Fruit fly (Drosophila melanogaster) whole organism, embryonic: ENCODE measurements around the gene CG6441.

ENCODE experiments used
- Awh ChIP-seq: fragments of 200-800 bp; sonication (Bioruptor generic); IDR thresholded peaks from 2 replicates; pipeline ENCODE4, ENCODE4 v1.3.6; 2022; ENCODE audit warnings: missing biosample characterization, missing genetic modification characterization
- BEAF-32 ChIP-seq: fragments of 200-800 bp; sonication (Bioruptor generic); optimal IDR thresholded peaks from 3 replicates; lab custom pipeline; 2017; ENCODE audit warnings: missing biosample characterization, missing genetic modification characterization, mild to moderate bottlenecking, moderate library complexity, missing genetic modification reagents
- Bdp1 ChIP-seq: fragments of 200-800 bp; sonication (Bioruptor generic); optimal IDR thresholded peaks from 3 replicates; lab custom pipeline; 2016; ENCODE audit warnings: missing biosample characterization, missing genetic modification characterization
- C15 ChIP-seq: fragments of 200-800 bp; sonication (Bioruptor generic); IDR thresholded peaks from 3 replicates; pipeline ENCODE4 v1.3.6; 2022; ENCODE audit warnings: missing biosample characterization, missing genetic modification characterization
- CG12071 ChIP-seq: fragments of 200-800 bp; sonication (Bioruptor generic); optimal IDR thresholded peaks from 3 replicates; lab custom pipeline; 2018; ENCODE audit warnings: missing biosample characterization, mild to moderate bottlenecking, missing genetic modification characterization
- CG12155 ChIP-seq: fragments of 200-800 bp; sonication (Bioruptor generic); optimal IDR thresholded peaks from 3 replicates; lab custom pipeline; 2016; ENCODE audit warnings: missing biosample characterization, missing genetic modification characterization
- CG17186 ChIP-seq: fragments of 200-800 bp; sonication (Bioruptor generic); optimal IDR thresholded peaks from 3 replicates; lab custom pipeline; 2017; ENCODE audit warnings: missing biosample characterization, missing genetic modification reagents, missing genetic modification characterization
- CG17829 ChIP-seq: fragments of 200-800 bp; optimal IDR thresholded peaks from 2 replicates; lab custom pipeline; 2019; ENCODE audit warnings: missing biosample characterization, mild to moderate bottlenecking, missing genetic modification characterization, moderate library complexity
- CG2199 ChIP-seq: fragments of 200-800 bp; sonication (Bioruptor generic); IDR thresholded peaks from 3 replicates; pipeline ENCODE4 v1.3.6; 2022; ENCODE audit warnings: missing biosample characterization, missing genetic modification characterization
- CG30020 ChIP-seq: fragments of 200-800 bp; optimal IDR thresholded peaks from 2 replicates; lab custom pipeline; 2019; ENCODE audit warnings: missing biosample characterization, mild to moderate bottlenecking, missing genetic modification characterization, moderate library complexity
- CG31441 ChIP-seq: fragments of 200-800 bp; sonication (Bioruptor generic); IDR thresholded peaks from 2 replicates; pipeline ENCODE4 v1.3.6; 2022; ENCODE audit warnings: missing biosample characterization, missing genetic modification characterization
- CG33213 ChIP-seq: fragments of 200-800 bp; sonication (Bioruptor generic); optimal IDR thresholded peaks from 3 replicates; lab custom pipeline; 2016; ENCODE audit warnings: missing biosample characterization, missing genetic modification characterization
- CG6813 ChIP-seq: fragments of 200-800 bp; sonication (Bioruptor generic); optimal IDR thresholded peaks from 2 replicates; lab custom pipeline; 2017; ENCODE audit warnings: missing biosample characterization, missing genetic modification characterization, mild to moderate bottlenecking, moderate library complexity, missing genetic modification reagents
- CG7357 ChIP-seq: fragments of 200-800 bp; sonication (Bioruptor generic); IDR thresholded peaks from 3 replicates; pipeline ENCODE4 v1.3.6; 2022; ENCODE audit warnings: missing biosample characterization, missing genetic modification characterization
- CG8765 ChIP-seq: fragments of 200-800 bp; sonication (Bioruptor generic); IDR thresholded peaks from 2 replicates; pipeline ENCODE4 v1.3.6; 2022; ENCODE audit warnings: missing biosample characterization, missing genetic modification characterization
- CG9797 ChIP-seq: fragments of 200-800 bp; sonication (Bioruptor generic); optimal IDR thresholded peaks from 3 replicates; lab custom pipeline; 2018; ENCODE audit warnings: missing biosample characterization, mild to moderate bottlenecking, missing genetic modification characterization
- CTCF ChIP-seq: fragments of 200-800 bp; sonication (Bioruptor generic); optimal IDR thresholded peaks from 2 replicates; lab custom pipeline; 2017; ENCODE audit warnings: missing biosample characterization, mild to moderate bottlenecking, missing genetic modification characterization, moderate library complexity
- D19B ChIP-seq: fragments of 200-800 bp; sonication (Bioruptor generic); optimal IDR thresholded peaks from 2 replicates; lab custom pipeline; 2017; ENCODE audit warnings: missing biosample characterization, mild to moderate bottlenecking, missing genetic modification characterization
- ERR ChIP-seq: fragments of 200-800 bp; sonication (Bioruptor generic); optimal IDR thresholded peaks from 2 replicates; lab custom pipeline; 2016; ENCODE audit warnings: missing biosample characterization, missing genetic modification characterization
- Fer3 ChIP-seq: fragments of 200-800 bp; sonication (Bioruptor generic); optimal IDR thresholded peaks from 2 replicates; lab custom pipeline; 2018; ENCODE audit warnings: missing biosample characterization, mild to moderate bottlenecking, missing genetic modification characterization, moderate library complexity
- HLH3B ChIP-seq: fragments of 200-800 bp; sonication (Bioruptor generic); IDR thresholded peaks from 2 replicates; pipeline ENCODE4 v1.3.6; 2022; ENCODE audit warnings: missing biosample characterization, missing genetic modification characterization
- HLHmδ ChIP-seq: fragments of 200-800 bp; sonication (Bioruptor generic); optimal IDR thresholded peaks from 2 replicates; lab custom pipeline; 2018; ENCODE audit warnings: missing biosample characterization, mild to moderate bottlenecking, missing genetic modification characterization, moderate library complexity
- Nf-YA ChIP-seq: fragments of 200-800 bp; sonication (Bioruptor generic); IDR thresholded peaks from 2 replicates; pipeline ENCODE4 v1.3.6; 2022; ENCODE audit warnings: missing biosample characterization, missing genetic modification characterization
- Optix ChIP-seq: fragments of 200-800 bp; sonication (Bioruptor generic); IDR thresholded peaks from 3 replicates; pipeline ENCODE4 v1.3.6; 2022; ENCODE audit warnings: missing biosample characterization, missing genetic modification characterization
- Ptx1 ChIP-seq: fragments of 200-800 bp; sonication (Bioruptor generic); IDR thresholded peaks from 2 replicates; pipeline ENCODE4 v1.3.6; 2022; ENCODE audit warnings: missing biosample characterization, missing genetic modification characterization
- Six4 ChIP-seq: fragments of 200-800 bp; sonication (Bioruptor generic); optimal IDR thresholded peaks from 2 replicates; lab custom pipeline; 2016; ENCODE audit warnings: missing biosample characterization, missing genetic modification characterization
- chif ChIP-seq, 2 experiments: fragments of 200-800 bp; sonication (Bioruptor generic); optimal IDR thresholded peaks; 3 replicates each; lab custom pipeline; 2016; ENCODE audit warnings: missing biosample characterization in 2 of 2, missing genetic modification characterization in 2 of 2
- chinmo ChIP-seq: fragments of 200-800 bp; sonication (Bioruptor generic); IDR thresholded peaks from 4 replicates; pipeline ENCODE4 v1.3.6; 2022; ENCODE audit warnings: missing biosample characterization, missing genetic modification characterization; ENCODE audit not compliant: partially characterized antibody
- chn ChIP-seq: fragments of 200-800 bp; sonication (Bioruptor generic); optimal IDR thresholded peaks from 2 replicates; lab custom pipeline; 2016; ENCODE audit warnings: missing biosample characterization, missing genetic modification characterization
- crp ChIP-seq, 2 experiments: fragments of 200-800 bp; sonication (Bioruptor generic); optimal IDR thresholded peaks; 2 replicates in 1 of 2; 3 replicates in 1 of 2; lab custom pipeline; 2017; ENCODE audit warnings: missing biosample characterization in 2 of 2, missing genetic modification characterization in 2 of 2, mild to moderate bottlenecking in 1 of 2, moderate library complexity in 1 of 2
- disco-r ChIP-seq: fragments of 200-800 bp; sonication (Bioruptor generic); optimal IDR thresholded peaks from 2 replicates; lab custom pipeline; 2016; ENCODE audit warnings: missing biosample characterization, missing genetic modification characterization
- dmrt99B ChIP-seq: fragments of 200-800 bp; sonication (Bioruptor generic); optimal IDR thresholded peaks from 2 replicates; lab custom pipeline; 2018; ENCODE audit warnings: missing biosample characterization, mild to moderate bottlenecking, missing genetic modification characterization, moderate library complexity
- fd102C ChIP-seq: fragments of 200-800 bp; sonication (Bioruptor generic); optimal IDR thresholded peaks from 2 replicates; lab custom pipeline; 2018; ENCODE audit warnings: missing biosample characterization, mild to moderate bottlenecking, missing genetic modification characterization, moderate library complexity
- fd96Cb ChIP-seq: fragments of 200-800 bp; sonication (Bioruptor generic); optimal IDR thresholded peaks from 2 replicates; lab custom pipeline; 2018; ENCODE audit warnings: missing biosample characterization, mild to moderate bottlenecking, missing genetic modification characterization, moderate library complexity
- ftz-f1 ChIP-seq: fragments of 200-800 bp; sonication (Bioruptor generic); optimal IDR thresholded peaks from 2 replicates; lab custom pipeline; 2016; ENCODE audit warnings: missing biosample characterization, missing genetic modification characterization
- gce ChIP-seq: fragments of 200-800 bp; sonication (Bioruptor generic); IDR thresholded peaks from 3 replicates; pipeline ENCODE4 v1.3.6; 2022; ENCODE audit warnings: missing biosample characterization, missing genetic modification characterization
- gem ChIP-seq: fragments of 200-800 bp; sonication (Bioruptor generic); optimal IDR thresholded peaks from 2 replicates; lab custom pipeline; 2019; ENCODE audit warnings: missing biosample characterization, mild to moderate bottlenecking, missing genetic modification characterization, moderate library complexity
- gsb-n ChIP-seq: fragments of 200-800 bp; sonication (Bioruptor generic); optimal IDR thresholded peaks from 3 replicates; lab custom pipeline; 2018; ENCODE audit warnings: missing biosample characterization, mild to moderate bottlenecking, missing genetic modification characterization
- ind ChIP-seq: fragments of 200-800 bp; sonication (Bioruptor generic); optimal IDR thresholded peaks from 3 replicates; lab custom pipeline; 2016; ENCODE audit warnings: missing biosample characterization, missing genetic modification characterization
- lilli ChIP-seq: fragments of 200-800 bp; sonication (Bioruptor generic); optimal IDR thresholded peaks from 3 replicates; lab custom pipeline; 2016; ENCODE audit warnings: missing biosample characterization, missing genetic modification characterization
- oc ChIP-seq: fragments of 200-800 bp; sonication (Bioruptor generic); optimal IDR thresholded peaks from 2 replicates; lab custom pipeline; 2018; ENCODE audit warnings: missing biosample characterization, mild to moderate bottlenecking, missing genetic modification characterization, moderate library complexity
- pan ChIP-seq, 4 experiments: fragments of >200 bp in 3 of 4; fragments of 200-800 bp in 1 of 4; sonication (Bioruptor generic) in 1 of 4; optimal IDR thresholded peaks in 3 of 4; IDR thresholded peaks in 1 of 4; 2 replicates each; pipeline versions ENCODE4 v1.3.6 to Lab custom; 2017 to 2022; ENCODE audit warnings: missing biosample characterization in 2 of 4, missing genetic modification characterization in 2 of 4, mixed read lengths in 1 of 4
- pb ChIP-seq: fragments of 200-800 bp; sonication (Bioruptor generic); optimal IDR thresholded peaks from 3 replicates; lab custom pipeline; 2016; ENCODE audit warnings: missing biosample characterization, missing genetic modification characterization
- peb ChIP-seq: fragments of 200-800 bp; sonication (Bioruptor generic); IDR thresholded peaks from 2 replicates; pipeline ENCODE4 v1.3.6; 2022; ENCODE audit warnings: missing biosample characterization, missing genetic modification characterization
- ro ChIP-seq: fragments of 200-800 bp; sonication (Bioruptor generic); IDR thresholded peaks from 2 replicates; pipeline ENCODE4 v1.3.6; 2022; ENCODE audit warnings: missing biosample characterization, missing genetic modification characterization
- sd ChIP-seq: fragments of 200-800 bp; sonication (Bioruptor generic); optimal IDR thresholded peaks from 3 replicates; lab custom pipeline; 2018; ENCODE audit warnings: missing biosample characterization, mild to moderate bottlenecking, missing genetic modification characterization, moderate library complexity
- sisA ChIP-seq: fragments of 200-800 bp; sonication (Bioruptor generic); IDR thresholded peaks from 2 replicates; pipeline ENCODE4 v1.3.6; 2022; ENCODE audit warnings: missing biosample characterization, missing genetic modification characterization
- sr ChIP-seq: fragments of 200-800 bp; sonication (Bioruptor generic); IDR thresholded peaks from 3 replicates; pipeline ENCODE4 v1.3.6; 2022; ENCODE audit warnings: missing biosample characterization, missing genetic modification characterization
- tap ChIP-seq: fragments of 200-800 bp; optimal IDR thresholded peaks from 3 replicates; lab custom pipeline; 2019; ENCODE audit warnings: missing biosample characterization, mild to moderate bottlenecking, missing genetic modification characterization, moderate library complexity
- tna ChIP-seq: fragments of 200-800 bp; sonication (Bioruptor generic); IDR thresholded peaks from 2 replicates; pipeline ENCODE4 v1.3.6; 2022; ENCODE audit warnings: missing biosample characterization, missing genetic modification characterization; ENCODE audit not compliant: partially characterized antibody
- tx ChIP-seq: fragments of 200-800 bp; sonication (Bioruptor generic); optimal IDR thresholded peaks from 2 replicates; lab custom pipeline; 2016; ENCODE audit warnings: missing biosample characterization, missing genetic modification characterization
- unpg ChIP-seq: fragments of 200-800 bp; sonication (Bioruptor generic); optimal IDR thresholded peaks from 3 replicates; lab custom pipeline; 2018; ENCODE audit warnings: missing biosample characterization, mild to moderate bottlenecking, missing genetic modification characterization, moderate library complexity

The CG6441 gene

DNA sequence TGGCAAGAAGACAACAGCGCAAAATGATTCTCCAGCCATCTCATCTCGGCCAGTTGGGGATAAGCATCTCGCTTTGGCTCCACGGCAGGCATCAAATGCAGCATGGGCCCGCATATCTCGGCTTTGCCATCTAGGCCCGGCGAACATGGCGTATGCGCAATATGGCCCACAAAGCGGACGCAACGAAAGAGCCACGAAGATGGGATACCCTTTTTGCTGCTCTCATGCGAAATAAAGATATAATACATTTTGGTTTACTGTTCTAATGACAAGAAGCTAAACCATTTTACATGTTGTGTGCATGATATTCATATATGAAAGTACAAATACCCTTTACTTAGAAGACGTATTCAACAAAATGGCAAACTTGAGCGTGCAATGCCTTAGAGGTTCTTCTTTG, 48.2 kb downstream of the CG6441 start (continued):
- no peak for TF ChIP-seq Nf-YA (GFP tag; lab: Robert Waterston, UW)
- TF ChIP-seq pb (GFP tag; lab: Kevin White, UChicago): no peak
- no peak for TF ChIP-seq peb (GFP tag; lab: Robert Waterston, UW)
- no peak for TF ChIP-seq Awh (GFP tag; lab: Robert Waterston, UW)
- no peak for TF ChIP-seq ro (GFP tag; lab: Robert Waterston, UW)
- TF ChIP-seq D19B: peak; percentile 13
- TF ChIP-seq CG12155 (GFP tag; lab: Kevin White, UChicago): no peak
- TF ChIP-seq sisA: no peak
- no peak for TF ChIP-seq CG7357 (GFP tag; lab: Robert Waterston, UW)
- no peak for TF ChIP-seq lilli (GFP tag; lab: Kevin White, UChicago)
- TF ChIP-seq gem: peak; percentile 25
- TF ChIP-seq chif (GFP tag; optimal IDR thresholded peaks at IDR 0.05; lab: Kevin White, UChicago): peak in 1 of 2 experiments; percentile 6
- TF ChIP-seq ftz-f1: no peak
- TF ChIP-seq dmrt99B (tag; lab: Kevin White, UChicago): peak; percentile 6
- TF ChIP-seq tap (tag; lab: Kevin White, UChicago): no peak
- no peak for TF ChIP-seq CG8765 (GFP tag; lab: Robert Waterston, UW)
- no peak for TF ChIP-seq tna (GFP tag; lab: Robert Waterston, UW)
- TF ChIP-seq sr (GFP tag; lab: Robert Waterston, UW): no peak
- no peak for TF ChIP-seq crp (GFP tag; optimal IDR thresholded peaks at IDR 0.05; lab: Kevin White, UChicago)
- no peak for TF ChIP-seq CG30020 (tag; lab: Kevin White, UChicago)
- no peak for TF ChIP-seq CTCF
- TF ChIP-seq disco-r: no peak
- no peak for TF ChIP-seq CG9797 (GFP tag; lab: Kevin White, UChicago)
- TF ChIP-seq CG12071: no peak
- no peak for TF ChIP-seq tx (GFP tag; lab: Kevin White, UChicago)
- TF ChIP-seq oc (tag; lab: Kevin White, UChicago): no peak
- TF ChIP-seq Six4 (GFP tag; lab: Kevin White, UChicago): no peak
- TF ChIP-seq CG17186 (GFP tag; lab: Kevin White, UChicago): no peak
- TF ChIP-seq CG2199 (GFP tag; lab: Robert Waterston, UW): no peak
- no peak for TF ChIP-seq CG17829
- TF ChIP-seq gsb-n: no peak
- TF ChIP-seq chn (GFP tag; lab: Kevin White, UChicago): no peak
- no peak for TF ChIP-seq HLH3B (GFP tag; lab: Robert Waterston, UW)
- TF ChIP-seq C15 (GFP tag; lab: Robert Waterston, UW): no peak
- no peak for TF ChIP-seq pan (optimal IDR thresholded peaks at IDR 0.05; lab: Kevin White, UChicago)
- peak in 1 of 2 experiments; percentile 17 for TF ChIP-seq pan (GFP tag; optimal IDR thresholded peaks at IDR 0.05 in 1 of 2, IDR thresholded peaks at IDR 0.05 in 1 of 2)
- TF ChIP-seq gce (GFP tag; lab: Robert Waterston, UW): no peak
- 0 out of 2 replicates have a peak, but pooled peaks have one; percentile 15 for TF ChIP-seq Ptx1
- no peak for TF ChIP-seq HLHmδ (GFP tag; lab: Kevin White, UChicago)
- peak; percentile 24 for TF ChIP-seq fd96Cb
- TF ChIP-seq Fer3 (tag; lab: Kevin White, UChicago): no peak
- TF ChIP-seq BEAF-32: no peak
- TF ChIP-seq CG33213: no peak
- no peak for TF ChIP-seq Bdp1 (GFP tag; lab: Kevin White, UChicago)
- TF ChIP-seq CG31441 (GFP tag; lab: Robert Waterston, UW): 0 out of 2 replicates have a peak, but pooled peaks have one; percentile 13
- no peak for TF ChIP-seq ind (GFP tag; lab: Kevin White, UChicago)
- TF ChIP-seq fd102C (GFP tag; lab: Kevin White, UChicago): no peak
- TF ChIP-seq sd (tag; lab: Kevin White, UChicago): no peak
- no peak for TF ChIP-seq ERR
- no peak for TF ChIP-seq unpg
- no peak for TF ChIP-seq CG6813
- TF ChIP-seq chinmo (GFP tag; lab: Robert Waterston, UW): no peak
- 0 out of 3 replicates have a peak, but pooled peaks have one; percentile 15 for TF ChIP-seq Optix
